Worm (Caenorhabditis elegans): ENCODE results near the gene glb-2.

Gene glb-2

ce11 chrIV:7308974-7309373, 45.9 kb upstream of the glb-2 start, which contains the start of gene F42C5.6:
F42C5.6 (minus strand) TSS chrIV:7309074.
- TF ChIP-seq skn-1 (tag; optimal IDR thresholded peaks at IDR 0.05) (no peak), egl-27 (tag; optimal IDR thresholded peaks at IDR 0.05) (no peak), mdl-1 (tag; optimal IDR thresholded peaks at IDR 0.05) (no peak), pax-3 (tag; optimal IDR thresholded peaks at IDR 0.05) (no peak), dsc-1 (tag; optimal IDR thresholded peaks at IDR 0.05) (no peak), dpl-1 (GFP tag; optimal IDR thresholded peaks at IDR 0.05) (no peak), nhr-71 (tag; optimal IDR thresholded peaks at IDR 0.05) (no peak), lir-3 (tag; optimal IDR thresholded peaks at IDR 0.05; ENCODE audit: poor library complexity) (no peak)

- TF ChIP-seq grh-1 (GFP tag; IDR thresholded peaks at IDR 0.05) (no peak), zip-4 (GFP tag; optimal IDR thresholded peaks at IDR 0.05) (no peak), nhr-28 (tag; optimal IDR thresholded peaks at IDR 0.05) (no peak), unc-30 (tag; optimal IDR thresholded peaks at IDR 0.05) (no peak), pax-3 (tag; optimal IDR thresholded peaks at IDR 0.05) (no peak), fkh-10 (GFP tag; optimal IDR thresholded peaks at IDR 0.05) (no peak)
These were observed 42.3 kb upstream of the glb-2 start, which contains the start of gene npr-27 for ce11 chrIV:7305325-7305724. npr-27 (plus strand) TSS chrIV:7305625.

ce11 chrIV:7301481-7301880, 38.4 kb upstream of the glb-2 start:
- TF ChIP-seq fkh-4 (tag; optimal IDR thresholded peaks at IDR 0.05; ENCODE audit: borderline replicate concordance) (no peak), hlh-4 (tag; optimal IDR thresholded peaks at IDR 0.05) (peak; percentile 69), tlp-1 (tag; optimal IDR thresholded peaks at IDR 0.05) (no peak), fkh-8 (tag; optimal IDR thresholded peaks at IDR 0.05) (peak; percentile 60), nhr-71 (tag; optimal IDR thresholded peaks at IDR 0.05) (peak; percentile 35)

- TF ChIP-seq hpl-2 (GFP tag; optimal IDR thresholded peaks at IDR 0.05) (no peak), zip-4 (GFP tag; optimal IDR thresholded peaks at IDR 0.05) (no peak), mdl-1 (tag; optimal IDR thresholded peaks at IDR 0.05) (no peak), nhr-85 (tag) (no peak), lin-39 (tag; optimal IDR thresholded peaks at IDR 0.05) (no peak), nhr-90 (tag; optimal IDR thresholded peaks at IDR 0.05; ENCODE audit: poor library complexity) (no peak), egl-27 (tag; optimal IDR thresholded peaks at IDR 0.05) (no peak), zag-1 (tag; optimal IDR thresholded peaks at IDR 0.05) (no peak), dsc-1 (tag; optimal IDR thresholded peaks at IDR 0.05) (no peak), Y116A8C.19 (tag; optimal IDR thresholded peaks at IDR 0.05; ENCODE audit: borderline replicate concordance) (no peak), snu-23 (GFP tag; optimal IDR thresholded peaks at IDR 0.05) (no peak), pqm-1 (tag; optimal IDR thresholded peaks at IDR 0.05) (no peak), dpl-1 (GFP tag; optimal IDR thresholded peaks at IDR 0.05) (no peak), ets-5 (GFP tag; IDR thresholded peaks at IDR 0.05) (no peak), lin-13 (GFP tag; optimal IDR thresholded peaks at IDR 0.05) (no peak), mep-1 (tag; optimal IDR thresholded peaks at IDR 0.05) (no peak), fkh-4 (tag; optimal IDR thresholded peaks at IDR 0.05; ENCODE audit: borderline replicate concordance) (no peak), unc-98 (GFP tag; IDR thresholded peaks at IDR 0.05) (no peak), sup-37 (GFP tag; optimal IDR thresholded peaks at IDR 0.05) (no peak), ztf-11 (tag; optimal IDR thresholded peaks at IDR 0.05) (no peak)
These were observed 31.1 kb upstream of the glb-2 start, which contains the start of gene F42C5.5 for ce11 chrIV:7294121-7294520. F42C5.5 (minus strand) TSS chrIV:7294221.

- TF ChIP-seq isw-1 (GFP tag; IDR thresholded peaks at IDR 0.05) (no peak), mef-2 (tag; optimal IDR thresholded peaks at IDR 0.05) (no peak), vab-15 (tag; optimal IDR thresholded peaks at IDR 0.05) (no peak), C04F5.9 (tag; optimal IDR thresholded peaks at IDR 0.05) (no peak), ztf-11 (tag; optimal IDR thresholded peaks at IDR 0.05) (no peak), elt-3 (tag; optimal IDR thresholded peaks at IDR 0.05) (no peak), ceh-88 (GFP tag; IDR thresholded peaks at IDR 0.05) (no peak)
These were observed 28.9 kb upstream of the glb-2 start, which contains the start of gene F42C5.4 for ce11 chrIV:7291957-7292356. F42C5.4 (minus strand) TSS chrIV:7292127.
